Worm (Caenorhabditis elegans): ENCODE measurements around the gene F16G10.13.

- TF ChIP-seq dmd-4 (tag; optimal IDR thresholded peaks at IDR 0.05) (no peak), elt-3 (tag; optimal IDR thresholded peaks at IDR 0.05) (no peak), nhr-11 (tag; optimal IDR thresholded peaks at IDR 0.05) (no peak), ztf-11 (tag; optimal IDR thresholded peaks at IDR 0.05) (no peak), nhr-10 (tag; optimal IDR thresholded peaks at IDR 0.05) (no peak), lsy-2 (tag; optimal IDR thresholded peaks at IDR 0.05) (no peak), Y55F3AM.14 (GFP tag; optimal IDR thresholded peaks at IDR 0.05) (no peak), nhr-77 (tag; optimal IDR thresholded peaks at IDR 0.05) (no peak), fos-1 (tag; optimal IDR thresholded peaks at IDR 0.05) (no peak), R02D3.7 (tag; optimal IDR thresholded peaks at IDR 0.05) (no peak), snpc-4 (tag; optimal IDR thresholded peaks at IDR 0.05) (no peak), nhr-25 (tag; optimal IDR thresholded peaks at IDR 0.05) (no peak), nhr-6 (tag; optimal IDR thresholded peaks at IDR 0.05) (no peak), sma-9 (GFP tag; optimal IDR thresholded peaks at IDR 0.05) (no peak), sma-9 (tag; optimal IDR thresholded peaks at IDR 0.05) (no peak)
Observed at ce11 chrII:2438944-2439343, 43.2 kb upstream of the F16G10.13 start.
